Worm (Caenorhabditis elegans) whole organism, L3 larva: Measurements from ENCODE around the gene C07D10.6.
"Not testable (repeated sequence)": the region's sequence is repeated elsewhere in the genome, so short reads cannot be mapped to it uniquely, and the experiment has no call there.

ENCODE experiments used
- R02D3.7 ChIP-seq: fragments of 150-350 bp; optimal IDR thresholded peaks from 2 replicates; lab custom pipeline; 2014; ENCODE audit warnings: missing biosample characterization, missing genetic modification characterization
- aly-2 ChIP-seq: fragments of 150-350 bp; optimal IDR thresholded peaks from 2 replicates; lab custom pipeline; 2014; ENCODE audit warnings: missing biosample characterization, missing genetic modification characterization
- ama-1 ChIP-seq: fragments of 150-350 bp; optimal IDR thresholded peaks from 2 replicates; lab custom pipeline; 2018
- ceh-16 ChIP-seq: sonication (generic microtip); optimal IDR thresholded peaks from 2 replicates; lab custom pipeline; 2017; ENCODE audit warnings: missing biosample characterization, missing genetic modification characterization
- ceh-28 ChIP-seq: fragments of 150-350 bp; optimal IDR thresholded peaks from 2 replicates; lab custom pipeline; 2014; ENCODE audit warnings: missing biosample characterization, missing genetic modification reagents, missing genetic modification characterization
- ceh-82 ChIP-seq: fragments of 150-350 bp; optimal IDR thresholded peaks from 2 replicates; lab custom pipeline; 2014; ENCODE audit warnings: missing biosample characterization, missing genetic modification characterization
- ceh-9 ChIP-seq: sonication (generic microtip); optimal IDR thresholded peaks from 2 replicates; lab custom pipeline; 2018; ENCODE audit warnings: missing biosample characterization, missing genetic modification characterization
- daf-12 ChIP-seq: fragments of 150-350 bp; optimal IDR thresholded peaks from 2 replicates; lab custom pipeline; 2014; ENCODE audit warnings: missing biosample characterization, missing genetic modification reagents, missing genetic modification characterization
- egl-27 ChIP-seq: sonication (generic microtip); optimal IDR thresholded peaks from 4 replicates; lab custom pipeline; 2017; ENCODE audit warnings: missing biosample characterization, missing genetic modification reagents, missing genetic modification characterization
- egl-5 ChIP-seq: fragments of 150-350 bp; optimal IDR thresholded peaks from 2 replicates; lab custom pipeline; 2017; ENCODE audit warnings: missing biosample characterization, missing genetic modification reagents, missing genetic modification characterization, inconsistent platforms
- elt-1 ChIP-seq: fragments of 150-350 bp; optimal IDR thresholded peaks from 2 replicates; lab custom pipeline; 2014; ENCODE audit warnings: missing biosample characterization, missing genetic modification characterization
- elt-2 ChIP-seq: sonication (generic microtip); optimal IDR thresholded peaks from 2 replicates; lab custom pipeline; 2016; ENCODE audit warnings: missing genetic modification reagents, mild to moderate bottlenecking, missing genetic modification characterization, missing compliant biosample characterization
- eor-1 ChIP-seq, 2 experiments: fragments of 150-350 bp; optimal IDR thresholded peaks; 2 replicates each; lab custom pipeline; 2014 to 2018; ENCODE audit warnings: missing biosample characterization in 2 of 2, missing genetic modification characterization in 2 of 2
- fkh-10 ChIP-seq: sonication (generic microtip); optimal IDR thresholded peaks from 2 replicates; lab custom pipeline; 2017; ENCODE audit warnings: missing biosample characterization, missing genetic modification reagents, missing genetic modification characterization
- fkh-2 ChIP-seq: fragments of 150-350 bp; optimal IDR thresholded peaks from 2 replicates; lab custom pipeline; 2014; ENCODE audit warnings: missing biosample characterization, missing genetic modification reagents, missing genetic modification characterization
- hmg-11 ChIP-seq: sonication (generic microtip); optimal IDR thresholded peaks from 2 replicates; lab custom pipeline; 2016; ENCODE audit warnings: missing genetic modification characterization, missing compliant biosample characterization
- lin-15B ChIP-seq: fragments of 150-350 bp; optimal IDR thresholded peaks from 2 replicates; lab custom pipeline; 2014; ENCODE audit warnings: missing biosample characterization, missing genetic modification characterization
- lin-39 ChIP-seq: fragments of 150-350 bp; optimal IDR thresholded peaks from 2 replicates; lab custom pipeline; 2018; ENCODE audit warnings: missing biosample characterization, missing genetic modification reagents, missing genetic modification characterization
- lsy-12 ChIP-seq: sonication (generic microtip); optimal IDR thresholded peaks from 2 replicates; lab custom pipeline; 2016; ENCODE audit warnings: mild to moderate bottlenecking, missing genetic modification characterization, missing compliant biosample characterization
- mml-1 ChIP-seq: fragments of 150-350 bp; sonication (generic microtip); optimal IDR thresholded peaks from 3 replicates; lab custom pipeline; 2014; ENCODE audit warnings: missing biosample characterization, missing genetic modification characterization
- nfya-1 ChIP-seq: sonication (generic microtip); optimal IDR thresholded peaks from 2 replicates; lab custom pipeline; 2017; ENCODE audit warnings: missing genetic modification characterization, mild to moderate bottlenecking, missing compliant biosample characterization, antibody characterized with exemption, moderate library complexity; ENCODE audit not compliant: insufficient read depth
- nhr-11 ChIP-seq: fragments of 150-350 bp; optimal IDR thresholded peaks from 2 replicates; lab custom pipeline; 2014; ENCODE audit warnings: missing biosample characterization, missing genetic modification characterization
- nhr-12 ChIP-seq: fragments of 150-350 bp; optimal IDR thresholded peaks from 2 replicates; lab custom pipeline; 2014; ENCODE audit warnings: missing biosample characterization, missing genetic modification characterization
- nhr-23 ChIP-seq: fragments of 150-350 bp; optimal IDR thresholded peaks from 2 replicates; lab custom pipeline; 2014; ENCODE audit warnings: missing biosample characterization, missing genetic modification reagents, missing genetic modification characterization
- nhr-237 ChIP-seq: fragments of 150-350 bp; optimal IDR thresholded peaks from 2 replicates; lab custom pipeline; 2014; ENCODE audit warnings: missing biosample characterization, missing genetic modification characterization
- nhr-28 ChIP-seq: fragments of 150-350 bp; optimal IDR thresholded peaks from 2 replicates; lab custom pipeline; 2014; ENCODE audit warnings: missing biosample characterization, missing genetic modification characterization
- nhr-43 ChIP-seq: sonication (generic microtip); optimal IDR thresholded peaks from 2 replicates; lab custom pipeline; 2016; ENCODE audit warnings: mild to moderate bottlenecking, missing genetic modification characterization, missing compliant biosample characterization; ENCODE audit not compliant: poor library complexity, severe bottlenecking
- nhr-67 ChIP-seq: fragments of 150-350 bp; optimal IDR thresholded peaks from 2 replicates; lab custom pipeline; 2014; ENCODE audit warnings: missing biosample characterization, missing genetic modification characterization
- nhr-76 ChIP-seq: fragments of 150-350 bp; sonication (generic microtip); optimal IDR thresholded peaks from 5 replicates; lab custom pipeline; 2014; ENCODE audit warnings: missing biosample characterization, missing genetic modification characterization
- nhr-77 ChIP-seq: fragments of 150-350 bp; optimal IDR thresholded peaks from 2 replicates; lab custom pipeline; 2014; ENCODE audit warnings: missing biosample characterization, missing genetic modification characterization
- pha-4 ChIP-seq: fragments of 150-350 bp; optimal IDR thresholded peaks from 2 replicates; lab custom pipeline; 2014; ENCODE audit warnings: missing biosample characterization, missing genetic modification reagents, missing genetic modification characterization
- pqm-1 ChIP-seq: fragments of 150-350 bp; optimal IDR thresholded peaks from 2 replicates; lab custom pipeline; 2017; ENCODE audit warnings: missing biosample characterization, missing genetic modification characterization, inconsistent platforms
- sea-2 ChIP-seq: fragments of 150-350 bp; sonication (generic microtip); optimal IDR thresholded peaks from 4 replicates; lab custom pipeline; 2014; ENCODE audit warnings: missing biosample characterization, missing genetic modification reagents, missing genetic modification characterization
- skn-1 ChIP-seq: fragments of 150-350 bp; optimal IDR thresholded peaks from 2 replicates; lab custom pipeline; 2014; ENCODE audit warnings: missing biosample characterization, missing genetic modification characterization
- snpc-4 ChIP-seq: fragments of 150-350 bp; optimal IDR thresholded peaks from 2 replicates; lab custom pipeline; 2014; ENCODE audit warnings: missing biosample characterization, missing genetic modification characterization
- tbx-2 ChIP-seq: sonication (generic microtip); optimal IDR thresholded peaks from 2 replicates; lab custom pipeline; 2016; ENCODE audit warnings: mild to moderate bottlenecking, missing genetic modification characterization, missing compliant biosample characterization
- unc-62 ChIP-seq: fragments of 150-350 bp; sonication (generic microtip); optimal IDR thresholded peaks from 4 replicates; lab custom pipeline; 2014; ENCODE audit warnings: missing biosample characterization, missing genetic modification reagents, missing genetic modification characterization
- zag-1 ChIP-seq: fragments of 150-350 bp; optimal IDR thresholded peaks from 2 replicates; lab custom pipeline; 2014; ENCODE audit warnings: missing biosample characterization, missing genetic modification characterization
- ztf-11 ChIP-seq: fragments of 150-350 bp; optimal IDR thresholded peaks from 2 replicates; lab custom pipeline; 2014; ENCODE audit warnings: missing biosample characterization, missing genetic modification characterization
- ztf-4 ChIP-seq: fragments of 150-350 bp; optimal IDR thresholded peaks from 2 replicates; lab custom pipeline; 2014; ENCODE audit warnings: missing biosample characterization, missing genetic modification characterization

The C07D10.6 gene

DNA sequence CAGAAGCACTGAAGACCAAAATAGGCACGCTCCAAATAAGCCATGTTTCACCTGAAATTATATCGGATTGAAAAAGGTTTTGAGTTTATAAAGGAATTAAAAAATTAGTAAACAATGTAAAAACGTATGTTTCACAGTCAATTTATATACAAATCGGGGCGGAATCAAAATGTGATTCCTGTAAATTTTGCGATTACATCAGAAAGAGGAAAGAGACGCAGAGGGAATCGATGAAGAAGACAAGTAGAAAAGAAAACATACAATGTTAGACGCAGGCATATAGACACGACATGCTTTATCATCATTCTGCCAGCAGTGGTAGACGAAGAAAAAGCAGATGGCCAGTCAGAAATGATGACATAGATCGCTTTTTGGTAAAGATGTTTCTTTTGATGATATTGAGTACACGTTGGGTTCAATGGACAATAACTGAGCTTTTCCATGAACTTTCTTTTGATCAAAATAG is 15.1 kb upstream of the C07D10.6 start, which contains the start of gene msra-1 (continued):
- TF ChIP-seq sea-2 (GFP tag; lab: Kevin White, UChicago) (no peak), ceh-28 (peak; percentile 57), egl-5 (tag; lab: Kevin White, UChicago) (no peak), unc-62 (GFP tag; lab: Kevin White, UChicago) (no peak), ama-1 (lab: Kevin White, UChicago) (no peak), egl-27 (no peak), mml-1 (tag; lab: Kevin White, UChicago) (no peak), nhr-43 (tag; lab: Kevin White, UChicago) (no peak), ceh-9 (tag; lab: Kevin White, UChicago) (no peak), fkh-2 (tag; lab: Kevin White, UChicago) (no peak), tbx-2 (no peak), nhr-28 (tag; lab: Kevin White, UChicago) (no peak), ceh-82 (tag; lab: Kevin White, UChicago) (no peak)
- TF ChIP-seq, all 47 proteins: peak for 8

ce11 chrII:7368761-7369160 is 10.4 kb upstream of the C07D10.6 start, which contains the start of gene F43E2.6:
Gene F43E2.6 (minus strand): TSS chrII:7368861.
- TF ChIP-seq ztf-11 (tag; lab: Kevin White, UChicago) (no peak), ztf-4 (no peak), mml-1 (tag; lab: Kevin White, UChicago) (no peak), nhr-12 (no peak), R02D3.7 (tag; lab: Kevin White, UChicago) (no peak), pqm-1 (tag; lab: Kevin White, UChicago) (no peak), skn-1 (tag; lab: Kevin White, UChicago) (no peak), nhr-23 (no peak), unc-62 (GFP tag; lab: Kevin White, UChicago) (no peak), nhr-43 (tag; lab: Kevin White, UChicago) (no peak), elt-2 (tag; lab: Kevin White, UChicago) (no peak), ama-1 (lab: Kevin White, UChicago) (no peak), zag-1 (tag; lab: Kevin White, UChicago) (no peak), ceh-82 (tag; lab: Kevin White, UChicago) (no peak), tbx-2 (no peak), lin-15B (no peak), fkh-2 (tag; lab: Kevin White, UChicago) (no peak), ceh-9 (tag; lab: Kevin White, UChicago) (no peak)

DNA sequence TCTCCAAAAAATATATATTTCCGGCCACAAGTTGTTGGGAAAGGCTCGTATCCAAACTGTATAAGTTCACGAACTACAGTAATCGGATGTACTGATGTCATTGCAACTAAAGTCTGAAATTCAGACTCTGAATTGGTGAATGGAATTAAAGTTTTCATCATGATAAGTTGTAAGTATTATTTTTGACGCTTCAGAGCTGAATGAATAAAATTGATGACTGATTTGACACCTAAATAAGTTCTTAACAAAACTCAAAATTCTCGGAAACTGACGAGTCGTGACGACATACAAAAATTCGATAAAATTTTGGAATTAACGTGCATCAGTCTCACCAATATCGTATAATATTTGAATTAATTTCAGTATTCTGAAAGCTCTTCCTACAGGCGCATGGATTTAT is 8.9 kb upstream of the C07D10.6 start, which contains the start of gene F43E2.11:
Gene F43E2.11 (minus strand): TSS at position 101 of the 400 bp plus-strand sequence.
- not testable (repeated sequence) for TF ChIP-seq ama-1 (lab: Kevin White, UChicago); daf-12 (tag; lab: Kevin White, UChicago); egl-27

- TF ChIP-seq fkh-2 (tag; lab: Kevin White, UChicago): no peak
- TF ChIP-seq snpc-4 (tag; lab: Kevin White, UChicago): peak; percentile 59
- TF ChIP-seq elt-2 (tag; lab: Kevin White, UChicago): peak; percentile 29
- no peak for TF ChIP-seq nhr-67
- no peak for TF ChIP-seq eor-1 (tag; optimal IDR thresholded peaks at IDR 0.05; lab: Kevin White, UChicago)
- no peak for TF ChIP-seq egl-27
- no peak for TF ChIP-seq tbx-2
- TF ChIP-seq lsy-12: no peak
- TF ChIP-seq ztf-4: no peak
- no peak for TF ChIP-seq lin-39 (tag; lab: Kevin White, UChicago)
- TF ChIP-seq zag-1 (tag; lab: Kevin White, UChicago): no peak
- TF ChIP-seq aly-2 (tag; lab: Kevin White, UChicago): no peak
- TF ChIP-seq nhr-28 (tag; lab: Kevin White, UChicago): no peak
- TF ChIP-seq nhr-12: no peak
- TF ChIP-seq nhr-237: no peak
- no peak for TF ChIP-seq elt-1 (tag; lab: Kevin White, UChicago)
- TF ChIP-seq nfya-1 (tag; lab: Kevin White, UChicago): peak; percentile 62
- no peak for TF ChIP-seq nhr-11 (tag; lab: Kevin White, UChicago)
- TF ChIP-seq lin-15B: peak; percentile 11
- peak; percentile 83 for TF ChIP-seq pha-4 (tag; lab: Kevin White, UChicago)
- no peak for TF ChIP-seq skn-1 (tag; lab: Kevin White, UChicago)
- no peak for TF ChIP-seq nhr-76 (tag; lab: Kevin White, UChicago)
- peak; percentile 23 for TF ChIP-seq egl-5 (tag; lab: Kevin White, UChicago)
- no peak for TF ChIP-seq fkh-10 (GFP tag; lab: Kevin White, UChicago)
- no peak for TF ChIP-seq ceh-9 (tag; lab: Kevin White, UChicago)
- TF ChIP-seq ceh-16 (tag; lab: Kevin White, UChicago): no peak
- no peak for TF ChIP-seq R02D3.7 (tag; lab: Kevin White, UChicago)
- TF ChIP-seq nhr-23: peak; percentile 28
- no peak for TF ChIP-seq nhr-77 (tag; lab: Kevin White, UChicago)
- TF ChIP-seq sea-2 (GFP tag; lab: Kevin White, UChicago): no peak
- TF ChIP-seq daf-12 (tag; lab: Kevin White, UChicago): no peak
- no peak for TF ChIP-seq ztf-11 (tag; lab: Kevin White, UChicago)
- peak; percentile 38 for TF ChIP-seq hmg-11 (tag; lab: Kevin White, UChicago)
- TF ChIP-seq nhr-43 (tag; lab: Kevin White, UChicago): no peak
- TF ChIP-seq, all 47 proteins: peak for 8
These were observed 5.0 kb upstream of the C07D10.6 start, which contains the start of the genes mtch-1 and rpb-4 for ce11 chrII:7374143-7374542. Gene mtch-1 (minus strand): TSS chrII:7374166. Gene rpb-4 (plus strand): TSS chrII:7374495.
